Worm (Caenorhabditis elegans) whole organism, early embryonic: ENCODE measurements around the gene eor-1.

Experiments used
- F13C5.2 ChIP-seq: sonication (generic microtip); optimal IDR thresholded peaks from 2 replicates; lab custom pipeline; 2017; ENCODE audit warnings: mild to moderate bottlenecking, missing genetic modification characterization, inconsistent platforms, missing compliant biosample characterization
- aly-1 ChIP-seq: sonication (generic microtip); optimal IDR thresholded peaks from 2 replicates; lab custom pipeline; 2016; ENCODE audit warnings: missing genetic modification characterization, missing compliant biosample characterization
- ama-1 ChIP-seq: fragments of 150-350 bp; optimal IDR thresholded peaks from 2 replicates; lab custom pipeline; 2014
- ceh-13 ChIP-seq: fragments of 200-800 bp; sonication (Bioruptor generic); optimal IDR thresholded peaks from 2 replicates; lab custom pipeline; 2018; ENCODE audit warnings: mild to moderate bottlenecking, missing genetic modification characterization, missing compliant biosample characterization
- ceh-36 ChIP-seq: sonication (generic microtip); optimal IDR thresholded peaks from 2 replicates; lab custom pipeline; 2016; ENCODE audit warnings: missing genetic modification characterization, inconsistent platforms, missing compliant biosample characterization
- ets-7 ChIP-seq: sonication (generic microtip); optimal IDR thresholded peaks from 2 replicates; lab custom pipeline; 2016; ENCODE audit warnings: missing genotype, missing genetic modification characterization, missing compliant biosample characterization
- flt-1 ChIP-seq: fragments of 200-800 bp; sonication (Bioruptor generic); IDR thresholded peaks from 2 replicates; pipeline ENCODE4 v1.3.6; 2022; ENCODE audit warnings: missing genetic modification characterization, missing compliant biosample characterization
- hmbx-1 ChIP-seq: sonication (generic microtip); optimal IDR thresholded peaks from 2 replicates; lab custom pipeline; 2016; ENCODE audit warnings: mild to moderate bottlenecking, missing genetic modification characterization, missing compliant biosample characterization
- pes-1 ChIP-seq: fragments of 200-800 bp; sonication (Bioruptor generic); IDR thresholded peaks from 2 replicates; pipeline ENCODE4 v1.3.6; 2022; ENCODE audit warnings: missing genetic modification reagents, missing genetic modification characterization, missing compliant biosample characterization
- sea-1 ChIP-seq: fragments of 200-800 bp; sonication (Bioruptor generic); conservative IDR thresholded peaks from 2 replicates; pipeline ENCODE4 v1.3.6; 2022; ENCODE audit warnings: missing genetic modification characterization, missing compliant biosample characterization
- tbx-11 ChIP-seq: fragments of 200-800 bp; sonication (Bioruptor generic); IDR thresholded peaks from 2 replicates; pipeline ENCODE4 v1.3.6; 2022; ENCODE audit warnings: missing genetic modification characterization, missing compliant biosample characterization
- tra-4 ChIP-seq: sonication (generic microtip); optimal IDR thresholded peaks from 2 replicates; lab custom pipeline; 2017; ENCODE audit warnings: missing genetic modification characterization, missing compliant biosample characterization

DNA sequence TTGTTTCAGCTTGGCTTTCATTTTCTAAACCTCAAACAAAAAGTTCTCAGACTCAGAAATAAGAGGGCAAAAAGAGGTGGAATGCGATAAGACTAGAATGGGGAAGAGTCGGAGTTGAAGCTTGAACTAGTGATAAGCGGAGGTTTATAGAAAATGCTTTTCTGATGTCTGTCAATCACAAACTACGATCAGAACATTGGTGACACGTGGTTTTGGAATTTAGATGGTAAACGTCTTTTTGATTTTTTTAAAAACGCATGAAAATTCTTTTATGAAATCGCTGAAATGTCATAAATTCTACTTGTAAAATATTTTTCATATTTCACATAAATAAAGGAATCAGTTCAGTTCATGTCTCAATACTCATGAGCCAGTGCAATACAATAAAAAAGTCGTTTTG is 22.1 kb upstream of the eor-1 start, which contains the start of gene H06H21.8:
- TF ChIP-seq F13C5.2 (tag; lab: Kevin White, UChicago), result no peak
- TF ChIP-seq tra-4 (tag; lab: Kevin White, UChicago), result no peak
- TF ChIP-seq flt-1 (GFP tag; lab: Robert Waterston, UW), result no peak
- TF ChIP-seq pes-1 (GFP tag; lab: Robert Waterston, UW), result no peak
- TF ChIP-seq sea-1, result no peak
- TF ChIP-seq ceh-36 (tag; lab: Kevin White, UChicago), result no peak
- no peak for TF ChIP-seq tbx-11 (GFP tag; lab: Robert Waterston, UW)
- no peak for TF ChIP-seq ceh-13 (GFP tag; lab: Kevin White, UChicago)
- TF ChIP-seq ama-1 (lab: Kevin White, UChicago), result no peak
- no peak for TF ChIP-seq aly-1 (tag; lab: Kevin White, UChicago)
- no peak for TF ChIP-seq hmbx-1
- no peak for TF ChIP-seq ets-7 (tag; lab: Kevin White, UChicago)
